Worm (Caenorhabditis elegans) whole organism, midembryonic: ENCODE data around the gene let-716.

Experiments
- T22C8.4 ChIP-seq: fragments of 200-800 bp; sonication (Bioruptor generic); IDR thresholded peaks from 2 replicates; pipeline ENCODE4 v1.3.6; 2022; ENCODE audit warnings: missing genetic modification characterization, missing compliant biosample characterization
- flt-1 ChIP-seq: fragments of 200-800 bp; sonication (Bioruptor generic); IDR thresholded peaks from 2 replicates; pipeline ENCODE4 v1.3.6; 2022; ENCODE audit warnings: missing genetic modification characterization, missing compliant biosample characterization
- ref-1 ChIP-seq: fragments of 200-800 bp; sonication (Bioruptor generic); conservative IDR thresholded peaks from 2 replicates; pipeline ENCODE4 v1.3.6; 2022; ENCODE audit warnings: missing genetic modification reagents, missing genetic modification characterization, missing compliant biosample characterization
- ztf-23 ChIP-seq: fragments of 200-800 bp; sonication (Bioruptor generic); IDR thresholded peaks from 2 replicates; pipeline ENCODE4 v1.3.6; 2022; ENCODE audit warnings: missing genetic modification reagents, missing genetic modification characterization, missing compliant biosample characterization

DNA sequence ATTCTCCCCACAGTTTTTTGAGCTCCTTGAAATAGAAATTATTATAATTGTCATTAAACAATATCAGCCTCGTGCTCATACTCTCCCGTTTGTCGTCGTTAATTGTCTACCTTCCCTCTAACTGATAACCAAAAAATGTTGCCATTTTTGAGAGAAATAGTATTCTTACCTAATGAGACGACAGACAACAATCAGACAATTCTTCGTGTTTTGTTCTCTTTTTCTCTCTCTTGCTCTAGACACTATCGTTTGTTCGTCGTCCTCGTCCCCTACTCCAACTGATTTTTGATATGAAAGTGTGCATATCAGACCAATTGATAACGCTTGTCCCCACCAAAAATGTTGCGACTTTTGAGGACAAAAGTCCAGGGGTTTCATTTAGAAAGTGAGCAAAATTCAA is 21.8 kb upstream of the let-716 start:
- TF ChIP-seq ref-1 (GFP tag; lab: Robert Waterston, UW) (no peak), flt-1 (GFP tag; lab: Robert Waterston, UW) (no peak), ztf-23 (no peak), T22C8.4 (GFP tag; lab: Robert Waterston, UW) (no peak)
